Fruit fly (Drosophila melanogaster): ENCODE data around the gene Edc3.

- TF ChIP-seq CTCF (optimal IDR thresholded peaks at IDR 0.05) = no peak
- no peak for TF ChIP-seq CG8478 (optimal IDR thresholded peaks at IDR 0.05)
Observed at dm6 chr3L:17557215-17557904, 27.7 kb upstream of the Edc3 start, which contains the start of gene CycT.

Measured in S2 (cell line).